Fruit fly (Drosophila melanogaster) whole organism, embryonic: ENCODE results near the gene CSN5.

Experiments used
- BtbVII ChIP-seq: fragments of 200-800 bp; sonication (Bioruptor generic); optimal IDR thresholded peaks from 3 replicates; lab custom pipeline; 2017; ENCODE audit warnings: missing biosample characterization, mild to moderate bottlenecking, missing genetic modification characterization
- Bteb2 ChIP-seq: fragments of 200-800 bp; sonication (Bioruptor generic); optimal IDR thresholded peaks from 2 replicates; lab custom pipeline; 2016; ENCODE audit warnings: missing biosample characterization, missing genetic modification characterization
- CG10267 ChIP-seq: fragments of 200-800 bp; sonication (Bioruptor generic); optimal IDR thresholded peaks from 2 replicates; lab custom pipeline; 2018; ENCODE audit warnings: missing biosample characterization, mild to moderate bottlenecking, missing genetic modification characterization, moderate library complexity
- CG11695 ChIP-seq: fragments of 200-800 bp; sonication (Bioruptor generic); IDR thresholded peaks from 3 replicates; pipeline ENCODE4 v1.3.6; 2022; ENCODE audit warnings: missing biosample characterization, missing genetic modification characterization
- CG12299 ChIP-seq: fragments of 200-800 bp; sonication (Bioruptor generic); optimal IDR thresholded peaks from 2 replicates; lab custom pipeline; 2018; ENCODE audit warnings: missing biosample characterization, mild to moderate bottlenecking, missing genetic modification characterization
- CG12659 ChIP-seq: fragments of 200-800 bp; sonication (Bioruptor generic); optimal IDR thresholded peaks from 3 replicates; lab custom pipeline; 2017; ENCODE audit warnings: mild to moderate bottlenecking, missing biosample characterization, missing genetic modification reagents, missing genetic modification characterization
- CG12942 ChIP-seq: fragments of 200-800 bp; sonication (Bioruptor generic); optimal IDR thresholded peaks from 3 replicates; lab custom pipeline; 2016; ENCODE audit warnings: missing biosample characterization, missing genetic modification characterization
- CG16813 ChIP-seq: fragments of 200-800 bp; sonication (Bioruptor generic); IDR thresholded peaks from 3 replicates; pipeline ENCODE4 v1.3.6; 2022; ENCODE audit warnings: missing biosample characterization, missing genetic modification characterization; ENCODE audit not compliant: partially characterized antibody
- CG17802 ChIP-seq: fragments of 200-800 bp; sonication (Bioruptor generic); optimal IDR thresholded peaks from 2 replicates; lab custom pipeline; 2018; ENCODE audit warnings: missing biosample characterization, mild to moderate bottlenecking, missing genetic modification characterization, moderate library complexity
- CG18619 ChIP-seq: fragments of 200-800 bp; sonication (Bioruptor generic); optimal IDR thresholded peaks from 3 replicates; lab custom pipeline; 2017; ENCODE audit warnings: missing biosample characterization, mild to moderate bottlenecking, missing genetic modification characterization
- CG2199 ChIP-seq: fragments of 200-800 bp; sonication (Bioruptor generic); IDR thresholded peaks from 3 replicates; pipeline ENCODE4 v1.3.6; 2022; ENCODE audit warnings: missing biosample characterization, missing genetic modification characterization
- CG34376 ChIP-seq: fragments of 200-800 bp; sonication (Bioruptor generic); optimal IDR thresholded peaks from 2 replicates; lab custom pipeline; 2018; ENCODE audit warnings: missing biosample characterization, mild to moderate bottlenecking, missing genetic modification characterization
- CG34422 ChIP-seq: fragments of 200-800 bp; sonication (Bioruptor generic); IDR thresholded peaks from 3 replicates; pipeline ENCODE4 v1.3.6; 2022; ENCODE audit warnings: missing biosample characterization, missing genetic modification characterization
- CG3995 ChIP-seq: fragments of 200-800 bp; sonication (Bioruptor generic); optimal IDR thresholded peaks from 3 replicates; lab custom pipeline; 2016; ENCODE audit warnings: missing biosample characterization, missing genetic modification characterization
- CG4282 ChIP-seq: fragments of 200-800 bp; sonication (Bioruptor generic); optimal IDR thresholded peaks from 2 replicates; lab custom pipeline; 2016; ENCODE audit warnings: missing biosample characterization, missing genetic modification characterization
- CG43689 ChIP-seq: fragments of 200-800 bp; sonication (Bioruptor generic); IDR thresholded peaks from 2 replicates; pipeline ENCODE4 v1.3.6; 2022; ENCODE audit warnings: missing biosample characterization, missing genetic modification characterization
- CG5245 ChIP-seq: fragments of 200-800 bp; sonication (Bioruptor generic); optimal IDR thresholded peaks from 3 replicates; lab custom pipeline; 2016; ENCODE audit warnings: missing biosample characterization, missing genetic modification characterization
- CG6272 ChIP-seq: fragments of 200-800 bp; sonication (Bioruptor generic); IDR thresholded peaks from 2 replicates; pipeline ENCODE4 v1.3.6; 2022; ENCODE audit warnings: missing biosample characterization, missing genetic modification characterization
- CG7928 ChIP-seq: fragments of 200-800 bp; sonication (Bioruptor generic); optimal IDR thresholded peaks from 2 replicates; lab custom pipeline; 2017; ENCODE audit warnings: missing biosample characterization, mild to moderate bottlenecking, missing genetic modification characterization
- CG8290 ChIP-seq, 3 experiments: fragments of 200-800 bp; sonication (Bioruptor generic); optimal IDR thresholded peaks; 2 replicates each; lab custom pipeline; 2016 to 2019; ENCODE audit warnings: missing biosample characterization in 3 of 3, missing genetic modification characterization in 3 of 3, mild to moderate bottlenecking in 2 of 3, moderate library complexity in 1 of 3
- Elba2 ChIP-seq: fragments of 200-800 bp; sonication (Bioruptor generic); optimal IDR thresholded peaks from 3 replicates; lab custom pipeline; 2016; ENCODE audit warnings: missing biosample characterization, missing genetic modification characterization
- GATAe ChIP-seq: fragments of 200-800 bp; sonication (Bioruptor generic); conservative IDR thresholded peaks from 2 replicates; pipeline ENCODE4 v1.3.6; 2022; ENCODE audit warnings: missing biosample characterization, missing genetic modification characterization
- Hr51 ChIP-seq, 2 experiments: fragments of 200-800 bp; sonication (Bioruptor generic); optimal IDR thresholded peaks; 2 replicates in 1 of 2; 3 replicates in 1 of 2; lab custom pipeline; 2016 to 2018; ENCODE audit warnings: missing biosample characterization in 2 of 2, missing genetic modification characterization in 2 of 2, mild to moderate bottlenecking in 1 of 2, moderate library complexity in 1 of 2
- Kr ChIP-seq: fragments of 200-800 bp; sonication (Bioruptor generic); optimal IDR thresholded peaks from 2 replicates; lab custom pipeline; 2017; ENCODE audit warnings: missing biosample characterization, mild to moderate bottlenecking, missing genetic modification characterization
- Nf-YB ChIP-seq: fragments of 200-800 bp; sonication (Bioruptor generic); optimal IDR thresholded peaks from 3 replicates; lab custom pipeline; 2019; ENCODE audit warnings: missing biosample characterization, mild to moderate bottlenecking, missing genetic modification characterization, moderate library complexity
- Sin3A ChIP-seq: fragments of >200 bp; optimal IDR thresholded peaks from 2 replicates; lab custom pipeline; 2018
- Six4 ChIP-seq: fragments of 200-800 bp; sonication (Bioruptor generic); optimal IDR thresholded peaks from 2 replicates; lab custom pipeline; 2016; ENCODE audit warnings: missing biosample characterization, missing genetic modification characterization
- Stat92E ChIP-seq, 3 experiments: fragments of >200 bp in 2 of 3; fragments of 200-800 bp in 1 of 3; sonication (Bioruptor generic) in 1 of 3; optimal IDR thresholded peaks; 2 replicates each; lab custom pipeline; 2017 to 2019; ENCODE audit warnings: missing biosample characterization in 3 of 3, missing genetic modification characterization in 3 of 3, mild to moderate bottlenecking in 1 of 3, moderate library complexity in 1 of 3
- Vsx1 ChIP-seq: fragments of 200-800 bp; sonication (Bioruptor generic); optimal IDR thresholded peaks from 2 replicates; lab custom pipeline; 2017; ENCODE audit warnings: missing biosample characterization, mild to moderate bottlenecking, missing genetic modification characterization, missing genetic modification reagents
- Xrp1 ChIP-seq: fragments of 200-800 bp; sonication (Bioruptor generic); IDR thresholded peaks from 2 replicates; pipeline ENCODE4 v1.3.6; 2022; ENCODE audit warnings: missing biosample characterization, missing genetic modification characterization
- al ChIP-seq: fragments of 200-800 bp; sonication (Bioruptor generic); IDR thresholded peaks from 2 replicates; pipeline ENCODE4 v1.3.6; 2022; ENCODE audit warnings: missing biosample characterization, missing genetic modification characterization
- az2 ChIP-seq: fragments of 200-800 bp; sonication (Bioruptor generic); optimal IDR thresholded peaks from 3 replicates; lab custom pipeline; 2016; ENCODE audit warnings: missing biosample characterization, missing genetic modification characterization
- cg ChIP-seq: fragments of 200-800 bp; sonication (Bioruptor generic); optimal IDR thresholded peaks from 3 replicates; lab custom pipeline; 2019; ENCODE audit warnings: missing biosample characterization, mild to moderate bottlenecking, missing genetic modification characterization, moderate library complexity
- corto ChIP-seq: fragments of 200-800 bp; sonication (Bioruptor generic); optimal IDR thresholded peaks from 2 replicates; lab custom pipeline; 2016; ENCODE audit warnings: missing biosample characterization, mild to moderate bottlenecking, missing genetic modification characterization, moderate library complexity
- crol ChIP-seq: fragments of 200-800 bp; sonication (Bioruptor generic); IDR thresholded peaks from 2 replicates; pipeline ENCODE4 v1.3.6; 2022; ENCODE audit warnings: missing biosample characterization, missing genetic modification characterization
- cwo ChIP-seq: fragments of 200-800 bp; sonication (Bioruptor generic); optimal IDR thresholded peaks from 3 replicates; lab custom pipeline; 2017; ENCODE audit warnings: missing biosample characterization, missing genetic modification characterization, mild to moderate bottlenecking, moderate library complexity, missing genetic modification reagents
- exex ChIP-seq: fragments of 200-800 bp; sonication (Bioruptor generic); optimal IDR thresholded peaks from 4 replicates; lab custom pipeline; 2018; ENCODE audit warnings: missing biosample characterization, mild to moderate bottlenecking, missing genetic modification characterization, moderate library complexity
- fd64A ChIP-seq: fragments of 200-800 bp; sonication (Bioruptor generic); optimal IDR thresholded peaks from 3 replicates; lab custom pipeline; 2018; ENCODE audit warnings: missing biosample characterization, mild to moderate bottlenecking, missing genetic modification characterization
- grn ChIP-seq: fragments of 200-800 bp; sonication (Bioruptor generic); optimal IDR thresholded peaks from 3 replicates; lab custom pipeline; 2017; ENCODE audit warnings: missing biosample characterization, missing genetic modification characterization
- ind ChIP-seq: fragments of 200-800 bp; sonication (Bioruptor generic); optimal IDR thresholded peaks from 3 replicates; lab custom pipeline; 2016; ENCODE audit warnings: missing biosample characterization, missing genetic modification characterization
- mirr ChIP-seq: fragments of 200-800 bp; sonication (Bioruptor generic); optimal IDR thresholded peaks from 3 replicates; lab custom pipeline; 2018; ENCODE audit warnings: missing biosample characterization, mild to moderate bottlenecking, missing genetic modification characterization
- nmo ChIP-seq: fragments of 200-800 bp; sonication (Bioruptor generic); optimal IDR thresholded peaks from 2 replicates; lab custom pipeline; 2018; ENCODE audit warnings: missing biosample characterization, mild to moderate bottlenecking, missing genetic modification characterization, moderate library complexity
- pb ChIP-seq: fragments of 200-800 bp; sonication (Bioruptor generic); optimal IDR thresholded peaks from 3 replicates; lab custom pipeline; 2016; ENCODE audit warnings: missing biosample characterization, missing genetic modification characterization
- scrt ChIP-seq: fragments of 200-800 bp; sonication (Bioruptor generic); optimal IDR thresholded peaks from 2 replicates; lab custom pipeline; 2018; ENCODE audit warnings: missing biosample characterization, mild to moderate bottlenecking, missing genetic modification characterization, moderate library complexity
- sisA ChIP-seq: fragments of 200-800 bp; sonication (Bioruptor generic); IDR thresholded peaks from 2 replicates; pipeline ENCODE4 v1.3.6; 2022; ENCODE audit warnings: missing biosample characterization, missing genetic modification characterization
- sug ChIP-seq: fragments of 200-800 bp; optimal IDR thresholded peaks from 2 replicates; lab custom pipeline; 2019; ENCODE audit warnings: missing biosample characterization, mild to moderate bottlenecking, missing genetic modification characterization, moderate library complexity
- tx ChIP-seq: fragments of 200-800 bp; sonication (Bioruptor generic); optimal IDR thresholded peaks from 2 replicates; lab custom pipeline; 2016; ENCODE audit warnings: missing biosample characterization, missing genetic modification characterization
- unc-4 ChIP-seq: fragments of 200-800 bp; sonication (Bioruptor generic); IDR thresholded peaks from 2 replicates; pipeline ENCODE4 v1.3.6; 2022; ENCODE audit warnings: missing biosample characterization, missing genetic modification characterization; ENCODE audit not compliant: partially characterized antibody
- wek ChIP-seq: fragments of 200-800 bp; sonication (Bioruptor generic); optimal IDR thresholded peaks from 3 replicates; lab custom pipeline; 2018; ENCODE audit warnings: missing biosample characterization, mild to moderate bottlenecking, missing genetic modification characterization, moderate library complexity

Gene CSN5

dm6 chr3R:16442937-16443336 lies 27.0 kb upstream of the CSN5 start, which contains the start of the genes Ttc1 and CG14882 (continued):
- TF ChIP-seq al (GFP tag; lab: Robert Waterston, UW) (peak; percentile 59), CG17802 (tag; lab: Kevin White, UChicago) (no peak), BtbVII (GFP tag; lab: Kevin White, UChicago) (peak; percentile 68), fd64A (GFP tag; lab: Kevin White, UChicago) (no peak), Stat92E (GFP tag; optimal IDR thresholded peaks at IDR 0.05; lab: Kevin White, UChicago) (peak in 1 of 3 experiments; percentile 17), CG6272 (GFP tag; lab: Robert Waterston, UW) (peak; percentile 65; the same call in 1 of the 2 replicates), CG4282 (GFP tag; lab: Kevin White, UChicago) (peak; percentile 72), CG7928 (GFP tag; lab: Kevin White, UChicago) (peak; percentile 7), CG34422 (GFP tag; lab: Robert Waterston, UW) (peak; percentile 93), tx (GFP tag; lab: Kevin White, UChicago) (peak; percentile 86), az2 (GFP tag; lab: Kevin White, UChicago) (peak; percentile 90), Xrp1 (GFP tag; lab: Robert Waterston, UW) (peak; percentile 77), CG12942 (GFP tag; lab: Kevin White, UChicago) (peak; percentile 81), pb (GFP tag; lab: Kevin White, UChicago) (no peak), CG3995 (GFP tag; lab: Kevin White, UChicago) (peak; percentile 66), Six4 (peak; percentile 74), CG10267 (tag; lab: Kevin White, UChicago) (peak; percentile 94), ind (peak; percentile 85), cg (no peak), Sin3A (no peak), CG12299 (tag; lab: Kevin White, UChicago) (peak; percentile 84), Hr51 (GFP tag; optimal IDR thresholded peaks at IDR 0.05; lab: Kevin White, UChicago) (peak in 1 of 2 experiments; percentile 88), unc-4 (GFP tag; lab: Robert Waterston, UW) (peak; percentile 50; the same call in 1 of the 2 replicates), Kr (GFP tag; lab: Kevin White, UChicago) (no peak), sisA (GFP tag; lab: Robert Waterston, UW) (peak; percentile 53; the same call in 1 of the 2 replicates), CG43689 (GFP tag; lab: Robert Waterston, UW) (peak; percentile 77), crol (GFP tag; lab: Robert Waterston, UW) (0 out of 2 replicates have a peak, but pooled peaks have one; percentile 23), nmo (GFP tag; lab: Kevin White, UChicago) (peak; percentile 81), CG5245 (GFP tag; lab: Kevin White, UChicago) (peak; percentile 47), Bteb2 (GFP tag; lab: Kevin White, UChicago) (peak; percentile 92), corto (GFP tag; lab: Kevin White, UChicago) (no peak), scrt (GFP tag; lab: Kevin White, UChicago) (peak; percentile 15), CG16813 (GFP tag; lab: Robert Waterston, UW) (peak; percentile 43; the same call in 2 of the 3 replicates)

dm6 chr3R:16446836-16447235 lies 23.1 kb upstream of the CSN5 start:
- TF ChIP-seq CG18619 (GFP tag; lab: Kevin White, UChicago) = no peak
- TF ChIP-seq CG34376 = peak; percentile 44
- TF ChIP-seq exex (tag; lab: Kevin White, UChicago) = peak; percentile 83
- TF ChIP-seq Elba2 (GFP tag; lab: Kevin White, UChicago) = no peak
- peak; percentile 74 for TF ChIP-seq mirr
- TF ChIP-seq cwo (GFP tag; lab: Kevin White, UChicago) = peak; percentile 34
- no peak for TF ChIP-seq CG11695 (GFP tag; lab: Robert Waterston, UW)
- peak; percentile 86 for TF ChIP-seq GATAe (GFP tag; lab: Robert Waterston, UW)
- no peak for TF ChIP-seq Nf-YB
- no peak for TF ChIP-seq CG8290 (GFP tag; optimal IDR thresholded peaks at IDR 0.05; lab: Kevin White, UChicago)
- TF ChIP-seq CG8290 (tag; optimal IDR thresholded peaks at IDR 0.05; lab: Kevin White, UChicago) = peak in 1 of 2 experiments; percentile 17
- TF ChIP-seq wek (GFP tag; lab: Kevin White, UChicago) = no peak
- no peak for TF ChIP-seq CG12659 (GFP tag; lab: Kevin White, UChicago)
- TF ChIP-seq sug (tag; lab: Kevin White, UChicago) = peak; percentile 98
- TF ChIP-seq CG2199 (GFP tag; lab: Robert Waterston, UW) = 0 out of 3 replicates have a peak, but pooled peaks have one; percentile 26
- peak; percentile 55 for TF ChIP-seq grn (GFP tag; lab: Kevin White, UChicago)
- TF ChIP-seq Vsx1 = peak; percentile 93
- peak; percentile 60; the same call in 1 of the 2 replicates for TF ChIP-seq crol (GFP tag; lab: Robert Waterston, UW)
